Worm (Caenorhabditis elegans): ENCODE results near the gene F54D10.5.

F54D10.5 gene

DNA sequence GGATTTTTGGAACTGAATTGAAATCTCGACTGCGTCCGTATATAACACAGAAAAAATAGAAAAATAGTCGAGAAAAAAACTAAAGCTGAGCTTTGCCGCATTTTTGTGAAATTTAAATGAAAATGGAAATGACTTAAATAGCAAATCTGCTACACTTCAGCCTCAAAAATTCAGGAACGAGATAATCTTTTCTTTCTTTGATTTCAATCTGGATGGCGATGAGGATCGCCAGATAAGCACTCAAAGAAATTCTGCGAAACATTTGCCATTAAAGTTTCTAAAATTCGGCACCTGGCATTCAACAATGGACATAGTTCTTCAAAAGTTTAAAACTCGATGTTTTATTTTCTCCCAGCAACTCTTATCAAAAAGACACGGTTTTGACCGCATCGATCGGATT lies 35.3 kb upstream of the F54D10.5 start, which contains the start of the genes C17A2.7 and C17A2.3:
Gene C17A2.7, minus strand, starts transcription at position 101 of the 400 bp plus-strand sequence.
Gene C17A2.3, plus strand, starts transcription at position 305 of the 400 bp plus-strand sequence.
- TF ChIP-seq ttx-3 (tag; optimal IDR thresholded peaks at IDR 0.05) (no peak), che-1 (tag; optimal IDR thresholded peaks at IDR 0.05) (no peak), nfya-1 (tag; optimal IDR thresholded peaks at IDR 0.05) (no peak), unc-3 (GFP tag; conservative IDR thresholded peaks at IDR 0.05) (no peak), unc-3 (tag; optimal IDR thresholded peaks at IDR 0.05) (no peak), ceh-2 (tag; optimal IDR thresholded peaks at IDR 0.05) (no peak), ztf-16 (tag; optimal IDR thresholded peaks at IDR 0.05) (no peak), K09A11.1 (tag; optimal IDR thresholded peaks at IDR 0.05; ENCODE audit: insufficient read depth) (no peak)

ce11 chrII:3839562-3839961 lies 31.6 kb upstream of the F54D10.5 start, which contains the start of gene C17A2.4:
Gene C17A2.4 (plus strand): TSS chrII:3839862.
- TF ChIP-seq elt-2 (tag; optimal IDR thresholded peaks at IDR 0.05): no peak
- no peak for TF ChIP-seq hlh-6 (tag; optimal IDR thresholded peaks at IDR 0.05)
- TF ChIP-seq ceh-34 (tag; optimal IDR thresholded peaks at IDR 0.05): no peak
- no peak for TF ChIP-seq ahr-1 (tag; optimal IDR thresholded peaks at IDR 0.05)
- TF ChIP-seq hlh-15 (tag; optimal IDR thresholded peaks at IDR 0.05): no peak
- TF ChIP-seq C08G9.2 (tag; optimal IDR thresholded peaks at IDR 0.05): no peak
- TF ChIP-seq ceh-30 (tag; optimal IDR thresholded peaks at IDR 0.05): no peak
- TF ChIP-seq ceh-6 (GFP tag; optimal IDR thresholded peaks at IDR 0.05): no peak
- no peak for TF ChIP-seq tbx-7 (tag; optimal IDR thresholded peaks at IDR 0.05)
- no peak for TF ChIP-seq hlh-13 (GFP tag; optimal IDR thresholded peaks at IDR 0.05)

DNA sequence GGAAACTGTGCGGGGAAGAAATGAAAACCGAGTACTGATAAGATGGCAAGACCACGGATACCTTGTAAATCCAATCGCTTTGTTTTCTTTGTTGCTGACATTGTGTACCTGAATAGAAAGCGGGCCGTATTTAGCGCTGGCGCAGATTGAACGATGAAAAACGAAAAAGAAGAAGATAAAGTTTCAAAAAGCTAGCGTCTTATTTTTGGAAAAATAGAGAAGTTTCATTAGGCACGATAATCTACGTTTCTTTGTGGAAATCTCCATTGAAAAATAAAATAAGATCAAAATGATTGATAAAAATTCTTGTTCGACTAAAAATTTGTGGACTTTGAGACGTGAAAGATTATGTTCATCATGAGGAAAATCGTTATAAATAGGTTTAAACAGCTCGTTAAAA lies 27.9 kb upstream of the F54D10.5 start, which contains the start of gene oac-4:
Gene oac-4, minus strand, starts transcription at position 101 of the 400 bp plus-strand sequence.
- TF ChIP-seq hlh-30 (tag; optimal IDR thresholded peaks at IDR 0.05; ENCODE audit: insufficient read depth) (no peak), npax-4 (tag; optimal IDR thresholded peaks at IDR 0.05) (no peak), ahr-1 (tag; optimal IDR thresholded peaks at IDR 0.05) (no peak), K02D7.2 (tag; optimal IDR thresholded peaks at IDR 0.05) (no peak)

DNA sequence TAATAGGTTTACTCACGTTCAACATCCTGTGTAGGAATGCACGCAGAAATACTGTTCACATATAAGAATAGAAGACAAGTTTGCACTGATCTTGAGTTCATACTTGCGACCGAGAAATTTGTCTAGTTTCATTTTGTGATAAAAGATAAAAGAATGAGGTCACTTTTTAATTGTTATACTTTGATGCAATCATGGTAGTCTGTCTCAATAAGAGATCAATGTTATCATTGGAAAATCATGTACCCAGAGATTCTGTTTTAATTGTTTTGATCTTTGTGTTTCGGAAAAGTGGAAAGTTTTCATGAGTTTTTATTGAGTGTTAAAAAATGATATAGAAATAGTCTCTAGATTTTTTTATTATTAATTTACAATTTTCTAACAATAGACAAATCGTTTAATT lies 24.4 kb upstream of the F54D10.5 start, which contains the start of gene F54D10.9:
Gene F54D10.9, minus strand, starts transcription at position 101 of the 400 bp plus-strand sequence.
- TF ChIP-seq ceh-31 (tag; optimal IDR thresholded peaks at IDR 0.05) (no peak), ceh-6 (GFP tag; optimal IDR thresholded peaks at IDR 0.05) (no peak), pqm-1 (tag; optimal IDR thresholded peaks at IDR 0.05) (no peak)

DNA sequence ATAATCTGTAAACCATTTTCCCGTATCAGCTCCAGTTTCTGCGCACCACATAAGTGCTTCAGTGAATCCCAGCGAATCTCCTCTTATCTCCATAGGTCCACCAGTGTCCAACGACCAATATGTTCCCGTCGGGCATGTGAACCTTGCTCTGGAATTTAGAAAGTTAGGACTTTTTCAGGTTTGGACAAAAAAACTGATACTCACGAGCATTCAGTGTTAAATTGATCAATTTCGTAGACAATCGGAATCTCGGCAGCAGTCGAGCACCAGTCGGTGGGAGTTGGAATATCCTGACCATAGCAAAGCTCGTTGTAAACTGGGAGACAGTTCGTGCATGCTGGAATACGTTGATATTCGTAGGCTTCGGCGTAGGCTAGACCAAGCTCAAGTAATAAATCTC lies 21.6 kb upstream of the F54D10.5 start:
- no peak for TF ChIP-seq syd-9 (tag; optimal IDR thresholded peaks at IDR 0.05)
- TF ChIP-seq ahr-1 (tag; optimal IDR thresholded peaks at IDR 0.05): no peak
- no peak for TF ChIP-seq C08G9.2 (tag; optimal IDR thresholded peaks at IDR 0.05)
- TF ChIP-seq odd-2 (tag; optimal IDR thresholded peaks at IDR 0.05): no peak
- no peak for TF ChIP-seq sdc-2 (tag; optimal IDR thresholded peaks at IDR 0.05)
- no peak for TF ChIP-seq ref-2 (tag; optimal IDR thresholded peaks at IDR 0.05)
- TF ChIP-seq lim-6 (tag; optimal IDR thresholded peaks at IDR 0.05): no peak
- no peak for TF ChIP-seq ceh-2 (tag; optimal IDR thresholded peaks at IDR 0.05)
- no peak for TF ChIP-seq elt-2 (tag; optimal IDR thresholded peaks at IDR 0.05)
- no peak for TF ChIP-seq ceh-48 (tag; optimal IDR thresholded peaks at IDR 0.05)
- no peak for TF ChIP-seq tbx-7 (tag; optimal IDR thresholded peaks at IDR 0.05)
- TF ChIP-seq ceh-30 (tag; optimal IDR thresholded peaks at IDR 0.05): no peak
- TF ChIP-seq Y22D7AL.16 (tag; optimal IDR thresholded peaks at IDR 0.05): no peak
- TF ChIP-seq sox-2 (GFP tag; IDR thresholded peaks at IDR 0.05): no peak

DNA sequence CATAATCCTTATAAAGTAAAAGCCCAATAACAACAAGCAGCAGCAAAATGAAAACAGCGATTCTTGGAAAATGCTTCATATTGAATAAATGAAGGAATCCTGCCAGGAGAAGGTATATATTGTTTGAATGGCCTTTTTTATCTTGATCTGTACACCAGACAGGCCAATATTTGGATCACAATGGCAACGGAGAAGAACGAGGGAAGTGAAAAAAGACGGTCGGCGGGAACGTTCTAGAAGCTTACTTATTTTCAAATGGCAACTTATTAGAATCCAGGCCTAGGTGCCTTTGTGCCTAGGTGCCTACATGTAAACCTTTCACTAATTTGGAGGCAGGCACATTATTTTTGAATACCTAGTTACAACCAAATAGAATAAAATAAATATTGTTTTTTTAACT lies 19.8 kb upstream of the F54D10.5 start, which contains the start of gene F54D10.8:
Gene F54D10.8, minus strand, starts transcription at position 101 of the 400 bp plus-strand sequence.
- TF ChIP-seq T23F11.4 (GFP tag; optimal IDR thresholded peaks at IDR 0.05) (no peak), pat-9 (tag; optimal IDR thresholded peaks at IDR 0.05) (no peak), nhr-232 (tag; optimal IDR thresholded peaks at IDR 0.05) (no peak), ahr-1 (tag; optimal IDR thresholded peaks at IDR 0.05) (no peak), ama-1 (optimal IDR thresholded peaks at IDR 0.05) (no peak), npax-4 (tag; optimal IDR thresholded peaks at IDR 0.05) (no peak), ref-2 (tag; optimal IDR thresholded peaks at IDR 0.05) (no peak), mec-3 (tag; optimal IDR thresholded peaks at IDR 0.05; ENCODE audit: borderline replicate concordance) (no peak), ceh-6 (GFP tag; optimal IDR thresholded peaks at IDR 0.05) (no peak), ceh-19 (GFP tag; optimal IDR thresholded peaks at IDR 0.05) (no peak), fkh-6 (tag; optimal IDR thresholded peaks at IDR 0.05) (no peak), sox-2 (GFP tag; IDR thresholded peaks at IDR 0.05) (no peak), ceh-2 (tag; optimal IDR thresholded peaks at IDR 0.05) (no peak)

Data from whole organism, late embryonic.